Worm (Caenorhabditis elegans): ENCODE data around the gene str-238.

- TF ChIP-seq ztf-29 (GFP tag; IDR thresholded peaks at IDR 0.05), result no peak
- TF ChIP-seq ref-1 (GFP tag; conservative IDR thresholded peaks at IDR 0.05), result no peak
- TF ChIP-seq flt-1 (GFP tag; IDR thresholded peaks at IDR 0.05), result no peak
- TF ChIP-seq cog-1 (tag; optimal IDR thresholded peaks at IDR 0.05), result no peak
- no peak for TF ChIP-seq tab-1 (GFP tag; IDR thresholded peaks at IDR 0.05)
- TF ChIP-seq med-1 (GFP tag; optimal IDR thresholded peaks at IDR 0.05; ENCODE audit: insufficient read depth), result no peak
- TF ChIP-seq T22C8.4 (GFP tag; IDR thresholded peaks at IDR 0.05), result no peak
- TF ChIP-seq ztf-23 (GFP tag; IDR thresholded peaks at IDR 0.05), result no peak
- no peak for TF ChIP-seq klf-2 (GFP tag; conservative IDR thresholded peaks at IDR 0.05)
Observed at ce11 chrV:736171-736570, 28.7 kb upstream of the str-238 start, which contains the start of gene srj-25.
